1 fruit fly cellular context compared by ENCODE assay signal in the genomic region with DNA sequence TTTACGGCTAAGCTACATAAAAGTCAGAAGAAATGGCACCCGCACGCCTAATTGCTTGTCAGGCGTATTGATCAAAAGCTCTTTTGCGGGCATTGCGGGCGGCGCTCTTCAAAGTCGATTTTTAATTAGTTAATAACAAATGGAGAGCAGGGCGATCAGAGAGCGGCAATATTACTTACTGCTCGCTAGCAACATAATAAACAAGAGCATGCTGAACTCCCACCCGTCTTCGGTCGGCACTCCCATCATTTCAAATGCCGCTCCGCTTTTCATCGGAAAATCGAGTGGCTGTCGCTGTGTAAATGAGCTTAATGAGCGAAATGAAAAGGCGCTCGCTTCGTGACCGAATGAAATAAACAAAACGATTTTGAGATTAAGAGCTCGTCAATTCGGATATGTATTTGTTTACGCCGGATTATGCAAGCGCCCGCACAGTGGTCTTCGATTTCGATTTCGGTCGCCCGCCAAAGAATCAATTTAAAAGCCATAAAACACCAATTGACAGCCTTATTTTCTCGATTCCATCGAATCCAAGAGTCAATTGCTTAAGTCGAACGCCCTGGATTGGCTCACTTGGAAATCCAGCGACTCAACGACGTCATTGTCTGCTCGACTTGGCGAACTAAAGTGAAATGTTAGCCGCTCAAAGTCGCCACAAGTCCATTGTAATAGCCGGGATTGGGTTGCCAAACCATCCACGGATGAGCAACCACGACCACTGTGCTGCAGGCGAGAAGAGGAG.
TF ChIP-seq lines count a peak whose summit lies in the region.

No protein-coding gene starts in this region.

TF ChIP-seq in whole organism, embryonic, 481 proteins besides CTCF, POLR2A, EP300 and RAD21 (continued from another document and continues in another):
- TF ChIP-seq CG18476 (GFP tag; optimal IDR thresholded peaks at IDR 0.05; lab: Kevin White, UChicago) (peak; percentile 32), seq (GFP tag; IDR thresholded peaks at IDR 0.05; lab: Robert Waterston, UW) (peak; percentile 89), Jarid2 (GFP tag; optimal IDR thresholded peaks at IDR 0.05; lab: Kevin White, UChicago) (peak; percentile 32), CG10147 (GFP tag; optimal IDR thresholded peaks at IDR 0.05; lab: Kevin White, UChicago) (peak; percentile 74), Ssrp (tag; optimal IDR thresholded peaks at IDR 0.05; lab: Kevin White, UChicago) (peak; percentile 87), CG14050 (GFP tag; IDR thresholded peaks at IDR 0.05; lab: Robert Waterston, UW) (peak; percentile 75), Meics (GFP tag; optimal IDR thresholded peaks at IDR 0.05; lab: Kevin White, UChicago) (peak; percentile 81), lov (optimal IDR thresholded peaks at IDR 0.05; lab: Kevin White, UChicago) (no peak), lov (GFP tag; IDR thresholded peaks at IDR 0.05; lab: Robert Waterston, UW) (0 out of 3 replicates have a peak, but pooled peaks have one; percentile 17), CG11398 (GFP tag; optimal IDR thresholded peaks at IDR 0.05; lab: Kevin White, UChicago) (peak; percentile 71), CG18599 (GFP tag; optimal IDR thresholded peaks at IDR 0.05; lab: Kevin White, UChicago) (peak; percentile 75), CG3065 (GFP tag; optimal IDR thresholded peaks at IDR 0.05; lab: Kevin White, UChicago) (peak; percentile 58), CG6254 (GFP tag; optimal IDR thresholded peaks at IDR 0.05; lab: Kevin White, UChicago) (peak; percentile 65), CG3995 (GFP tag; optimal IDR thresholded peaks at IDR 0.05; lab: Kevin White, UChicago) (peak; percentile 38), HLH54F (GFP tag; optimal IDR thresholded peaks at IDR 0.05; lab: Kevin White, UChicago) (peak; percentile 68), Hand (GFP tag; optimal IDR thresholded peaks at IDR 0.05; lab: Kevin White, UChicago) (peak; percentile 3), CG12744 (GFP tag; optimal IDR thresholded peaks at IDR 0.05; lab: Kevin White, UChicago) (peak; percentile 65), Hmx (GFP tag; optimal IDR thresholded peaks at IDR 0.05; lab: Kevin White, UChicago) (no peak), da (GFP tag; optimal IDR thresholded peaks at IDR 0.05; lab: Kevin White, UChicago) (peak; percentile 6), CG7372 (GFP tag; IDR thresholded peaks at IDR 0.05; lab: Robert Waterston, UW) (peak; percentile 84), bigmax (GFP tag; optimal IDR thresholded peaks at IDR 0.05; lab: Kevin White, UChicago) (no peak), CG9876 (GFP tag; optimal IDR thresholded peaks at IDR 0.05; lab: Kevin White, UChicago) (peak; percentile 59), CG18764 (GFP tag; optimal IDR thresholded peaks at IDR 0.05; lab: Kevin White, UChicago) (peak; percentile 66), Dip3 (GFP tag; optimal IDR thresholded peaks at IDR 0.05; lab: Kevin White, UChicago) (peak; percentile 60), mam (GFP tag; optimal IDR thresholded peaks at IDR 0.05; lab: Kevin White, UChicago) (peak; percentile 80), Hr78 (GFP tag; optimal IDR thresholded peaks at IDR 0.05; lab: Kevin White, UChicago) (peak in 1 of 2 experiments; percentile 8), slou (GFP tag; optimal IDR thresholded peaks at IDR 0.05; lab: Kevin White, UChicago) (peak; percentile 17), Mrtf (GFP tag; IDR thresholded peaks at IDR 0.05; lab: Robert Waterston, UW) (peak; percentile 74), pita (GFP tag; optimal IDR thresholded peaks at IDR 0.05; lab: Kevin White, UChicago) (no peak), h (optimal IDR thresholded peaks at IDR 0.05; lab: Kevin White, UChicago) (no peak), fd102C (GFP tag; optimal IDR thresholded peaks at IDR 0.05; lab: Kevin White, UChicago) (no peak), CG7556 (GFP tag; optimal IDR thresholded peaks at IDR 0.05; lab: Kevin White, UChicago) (peak; percentile 85), sna (GFP tag; IDR thresholded peaks at IDR 0.05; lab: Robert Waterston, UW; ENCODE audit: partially characterized antibody) (0 out of 2 replicates have a peak, but pooled peaks have one; percentile 41), ftz-f1 (GFP tag; optimal IDR thresholded peaks at IDR 0.05; lab: Kevin White, UChicago) (no peak), NK7.1 (GFP tag; optimal IDR thresholded peaks at IDR 0.05; lab: Kevin White, UChicago) (peak; percentile 47), CG2199 (GFP tag; IDR thresholded peaks at IDR 0.05; lab: Robert Waterston, UW) (no peak), CG4707 (GFP tag; optimal IDR thresholded peaks at IDR 0.05; lab: Kevin White, UChicago) (peak; percentile 69), CG15073 (GFP tag; optimal IDR thresholded peaks at IDR 0.05; lab: Kevin White, UChicago) (peak; percentile 32), CG5180 (GFP tag; optimal IDR thresholded peaks at IDR 0.05; lab: Kevin White, UChicago) (peak; percentile 72), CG8944 (GFP tag; optimal IDR thresholded peaks at IDR 0.05; lab: Kevin White, UChicago) (peak; percentile 86), crc (GFP tag; optimal IDR thresholded peaks at IDR 0.05; lab: Kevin White, UChicago) (peak; percentile 73), disco-r (GFP tag; optimal IDR thresholded peaks at IDR 0.05; lab: Kevin White, UChicago) (peak; percentile 63), luna (GFP tag; optimal IDR thresholded peaks at IDR 0.05; lab: Kevin White, UChicago) (peak; percentile 47), Dbx (GFP tag; IDR thresholded peaks at IDR 0.05; lab: Robert Waterston, UW) (peak; percentile 74; the same call in 2 of the 3 replicates), dysf (GFP tag; IDR thresholded peaks at IDR 0.05; lab: Robert Waterston, UW) (peak; percentile 93), cg (GFP tag; optimal IDR thresholded peaks at IDR 0.05; lab: Kevin White, UChicago) (no peak), D19B (GFP tag; optimal IDR thresholded peaks at IDR 0.05; lab: Kevin White, UChicago) (peak; percentile 70), zen (tag; optimal IDR thresholded peaks at IDR 0.05; lab: Kevin White, UChicago) (peak; percentile 28), Dek (tag; optimal IDR thresholded peaks at IDR 0.05; lab: Kevin White, UChicago) (peak; percentile 65), her (GFP tag; optimal IDR thresholded peaks at IDR 0.05; lab: Kevin White, UChicago) (peak; percentile 86), Fer2 (tag; optimal IDR thresholded peaks at IDR 0.05; lab: Kevin White, UChicago) (peak; percentile 61), CG2202 (tag; optimal IDR thresholded peaks at IDR 0.05; lab: Kevin White, UChicago) (no peak), CG13624 (GFP tag; optimal IDR thresholded peaks at IDR 0.05; lab: Kevin White, UChicago) (peak; percentile 77), Doc2 (GFP tag; IDR thresholded peaks at IDR 0.05; lab: Robert Waterston, UW) (0 out of 2 replicates have a peak, but pooled peaks have one; percentile 38), bcd (GFP tag; optimal IDR thresholded peaks at IDR 0.05; lab: Kevin White, UChicago) (peak; percentile 85), gcm (GFP tag; optimal IDR thresholded peaks at IDR 0.05; lab: Kevin White, UChicago) (peak; percentile 67), CG18011 (GFP tag; optimal IDR thresholded peaks at IDR 0.05; lab: Kevin White, UChicago) (peak; percentile 60), CG13894 (tag; optimal IDR thresholded peaks at IDR 0.05; lab: Kevin White, UChicago) (no peak), Lpt (GFP tag; optimal IDR thresholded peaks at IDR 0.05; lab: Kevin White, UChicago) (no peak), crol (GFP tag; IDR thresholded peaks at IDR 0.05; lab: Robert Waterston, UW) (no peak), pzg (GFP tag; optimal IDR thresholded peaks at IDR 0.05; lab: Kevin White, UChicago) (no peak), aop (GFP tag; IDR thresholded peaks at IDR 0.05; lab: Robert Waterston, UW) (no peak), az2 (GFP tag; optimal IDR thresholded peaks at IDR 0.05; lab: Kevin White, UChicago) (peak; percentile 75), E2f1 (GFP tag; IDR thresholded peaks at IDR 0.05; lab: Robert Waterston, UW) (peak; percentile 74), fd3F (GFP tag; optimal IDR thresholded peaks at IDR 0.05; lab: Kevin White, UChicago) (peak; percentile 76), CG15601 (tag; optimal IDR thresholded peaks at IDR 0.05; lab: Kevin White, UChicago) (peak; percentile 69), CG14441 (GFP tag; IDR thresholded peaks at IDR 0.05; lab: Robert Waterston, UW) (peak; percentile 87), CG2889 (GFP tag; IDR thresholded peaks at IDR 0.05; lab: Robert Waterston, UW) (peak; percentile 62; the same call in 1 of the 3 replicates), dmrt11E (tag; optimal IDR thresholded peaks at IDR 0.05; lab: Kevin White, UChicago) (no peak), jigr1 (GFP tag; IDR thresholded peaks at IDR 0.05; lab: Robert Waterston, UW) (peak; percentile 64; the same call in 2 of the 3 replicates), E2f2 (GFP tag; IDR thresholded peaks at IDR 0.05; lab: Robert Waterston, UW) (peak; percentile 57), CG15514 (GFP tag; optimal IDR thresholded peaks at IDR 0.05; lab: Kevin White, UChicago) (peak; percentile 18), caup (GFP tag; optimal IDR thresholded peaks at IDR 0.05; lab: Kevin White, UChicago; ENCODE audit: severe bottlenecking) (peak; percentile 60), Hsf (GFP tag; optimal IDR thresholded peaks at IDR 0.05; lab: Kevin White, UChicago) (peak; percentile 72), dmrt99B (tag; optimal IDR thresholded peaks at IDR 0.05; lab: Kevin White, UChicago) (peak; percentile 94), rib (GFP tag; IDR thresholded peaks at IDR 0.05; lab: Robert Waterston, UW) (no peak), NFAT (GFP tag; IDR thresholded peaks at IDR 0.05; lab: Robert Waterston, UW) (peak; percentile 52; the same call in 1 of the 2 replicates), CG11085 (GFP tag; IDR thresholded peaks at IDR 0.05; lab: Robert Waterston, UW) (peak; percentile 60), Trl (optimal IDR thresholded peaks at IDR 0.05; lab: Kevin White, UChicago) (peak; percentile 21 to 56), Trl (GFP tag; optimal IDR thresholded peaks at IDR 0.05; lab: Kevin White, UChicago) (peak; percentile 67), CG15479 (GFP tag; optimal IDR thresholded peaks at IDR 0.05; lab: Kevin White, UChicago) (no peak), Bgb (GFP tag; IDR thresholded peaks at IDR 0.05; lab: Robert Waterston, UW; ENCODE audit: partially characterized antibody) (no peak), Oli (tag; optimal IDR thresholded peaks at IDR 0.05; lab: Kevin White, UChicago) (peak; percentile 93), Side (GFP tag; optimal IDR thresholded peaks at IDR 0.05; lab: Kevin White, UChicago) (peak; percentile 68), CG11504 (tag; optimal IDR thresholded peaks at IDR 0.05; lab: Kevin White, UChicago) (peak; percentile 88), CG8359 (GFP tag; optimal IDR thresholded peaks at IDR 0.05; lab: Kevin White, UChicago; ENCODE audit: borderline replicate concordance) (peak; percentile 62), gce (GFP tag; IDR thresholded peaks at IDR 0.05; lab: Robert Waterston, UW) (peak; percentile 58; the same call in 1 of the 3 replicates), CG18262 (tag; optimal IDR thresholded peaks at IDR 0.05; lab: Kevin White, UChicago) (peak; percentile 82), pum (GFP tag; optimal IDR thresholded peaks at IDR 0.05; lab: Kevin White, UChicago) (peak; percentile 81), unpg (GFP tag; optimal IDR thresholded peaks at IDR 0.05; lab: Kevin White, UChicago) (peak; percentile 81), lab (GFP tag; optimal IDR thresholded peaks at IDR 0.05; lab: Kevin White, UChicago) (peak; percentile 81), usp (GFP tag; optimal IDR thresholded peaks at IDR 0.05; lab: Kevin White, UChicago) (no peak), BEAF-32 (GFP tag; optimal IDR thresholded peaks at IDR 0.05; lab: Kevin White, UChicago) (no peak), CG10321 (GFP tag; IDR thresholded peaks at IDR 0.05; lab: Robert Waterston, UW) (peak; percentile 51; the same call in 1 of the 2 replicates), CG7271 (tag; optimal IDR thresholded peaks at IDR 0.05; lab: Kevin White, UChicago) (no peak), H15 (GFP tag; IDR thresholded peaks at IDR 0.05; lab: Robert Waterston, UW) (peak; percentile 75), crp (GFP tag; optimal IDR thresholded peaks at IDR 0.05; lab: Kevin White, UChicago) (peak in 1 of 2 experiments; percentile 49), HmgD (GFP tag; optimal IDR thresholded peaks at IDR 0.05; lab: Kevin White, UChicago) (no peak), Fer1 (GFP tag; optimal IDR thresholded peaks at IDR 0.05; lab: Kevin White, UChicago) (peak; percentile 78), vnd (GFP tag; IDR thresholded peaks at IDR 0.05; lab: Robert Waterston, UW; ENCODE audit: partially characterized antibody) (no peak), lola (GFP tag; optimal IDR thresholded peaks at IDR 0.05; lab: Kevin White, UChicago) (peak in 1 of 3 experiments; percentile 0), CG8924 (tag; optimal IDR thresholded peaks at IDR 0.05; lab: Kevin White, UChicago) (peak; percentile 79), wor (GFP tag; IDR thresholded peaks at IDR 0.05; lab: Robert Waterston, UW) (peak; percentile 92), CG17186 (GFP tag; optimal IDR thresholded peaks at IDR 0.05; lab: Kevin White, UChicago) (peak; percentile 63), CG12391 (tag; optimal IDR thresholded peaks at IDR 0.05; lab: Kevin White, UChicago) (peak; percentile 77), CG7987 (GFP tag; optimal IDR thresholded peaks at IDR 0.05; lab: Kevin White, UChicago) (no peak), CG2120 (GFP tag; optimal IDR thresholded peaks at IDR 0.05; lab: Kevin White, UChicago) (peak; percentile 79), Hmr (GFP tag; optimal IDR thresholded peaks at IDR 0.05; lab: Kevin White, UChicago) (peak; percentile 69), sens-2 (GFP tag; IDR thresholded peaks at IDR 0.05; lab: Robert Waterston, UW) (no peak), CG15696 (tag; optimal IDR thresholded peaks at IDR 0.05; lab: Kevin White, UChicago) (peak; percentile 30), Adf1 (GFP tag; IDR thresholded peaks at IDR 0.05; lab: Robert Waterston, UW) (peak; percentile 27), Lhr (GFP tag; optimal IDR thresholded peaks at IDR 0.05; lab: Kevin White, UChicago) (peak; percentile 33), dm (GFP tag; optimal IDR thresholded peaks at IDR 0.05; lab: Kevin White, UChicago) (peak; percentile 77), CG8765 (GFP tag; IDR thresholded peaks at IDR 0.05; lab: Robert Waterston, UW) (no peak; the same call in 1 of the 2 replicates), Tbp (GFP tag; optimal IDR thresholded peaks at IDR 0.05; lab: Kevin White, UChicago) (no peak), CG10274 (GFP tag; optimal IDR thresholded peaks at IDR 0.05; lab: Kevin White, UChicago) (peak; percentile 56), mld (GFP tag; IDR thresholded peaks at IDR 0.05; lab: Robert Waterston, UW; ENCODE audit: partially characterized antibody) (no peak), Drgx (GFP tag; IDR thresholded peaks at IDR 0.05; lab: Robert Waterston, UW) (peak; percentile 77; the same call in 1 of the 2 replicates), tup (GFP tag; optimal IDR thresholded peaks at IDR 0.05; lab: Kevin White, UChicago) (peak; percentile 45), CG30431 (GFP tag; optimal IDR thresholded peaks at IDR 0.05; lab: Kevin White, UChicago) (peak; percentile 74)
